Worm (Caenorhabditis elegans): ENCODE results near the gene F39E9.14.

Gene F39E9.14

ce11 chrII:3259254-3259653 lies 31.2 kb downstream of the F39E9.14 start, which contains the start of gene gcy-19:
TSS of gene gcy-19 (minus strand) at chrII:3259354.
- TF ChIP-seq nhr-76 (tag; optimal IDR thresholded peaks at IDR 0.05) (no peak), elt-3 (tag; optimal IDR thresholded peaks at IDR 0.05) (no peak), ceh-83 (GFP tag; optimal IDR thresholded peaks at IDR 0.05) (no peak), elt-1 (tag; optimal IDR thresholded peaks at IDR 0.05; ENCODE audit: borderline replicate concordance, insufficient read depth) (no peak), unc-39 (tag; optimal IDR thresholded peaks at IDR 0.05) (no peak)

- TF ChIP-seq drap-1 (GFP tag; optimal IDR thresholded peaks at IDR 0.05) (no peak), M03D4.4 (tag; optimal IDR thresholded peaks at IDR 0.05) (no peak), blmp-1 (tag; optimal IDR thresholded peaks at IDR 0.05) (no peak), ceh-39 (tag; optimal IDR thresholded peaks at IDR 0.05) (no peak), ceh-43 (GFP tag; optimal IDR thresholded peaks at IDR 0.05) (no peak), ceh-83 (GFP tag; optimal IDR thresholded peaks at IDR 0.05) (no peak), sem-2 (GFP tag; optimal IDR thresholded peaks at IDR 0.05) (no peak), lin-32 (GFP tag; optimal IDR thresholded peaks at IDR 0.05) (no peak), cnd-1 (tag; optimal IDR thresholded peaks at IDR 0.05) (no peak), nhr-237 (tag; optimal IDR thresholded peaks at IDR 0.05) (no peak), ces-1 (GFP tag; optimal IDR thresholded peaks at IDR 0.05) (no peak), unc-62 (GFP tag; optimal IDR thresholded peaks at IDR 0.05) (no peak), hlh-1 (tag; optimal IDR thresholded peaks at IDR 0.05) (no peak), nhr-28 (tag; optimal IDR thresholded peaks at IDR 0.05) (no peak), lsy-2 (tag; optimal IDR thresholded peaks at IDR 0.05) (no peak), nhr-76 (tag; optimal IDR thresholded peaks at IDR 0.05) (no peak), pha-4 (tag; optimal IDR thresholded peaks at IDR 0.05) (no peak), nhr-2 (tag; optimal IDR thresholded peaks at IDR 0.05) (no peak), tbx-8 (GFP tag; optimal IDR thresholded peaks at IDR 0.05) (no peak)
Observed at ce11 chrII:3251782-3252181, 38.7 kb downstream of the F39E9.14 start.

DNA sequence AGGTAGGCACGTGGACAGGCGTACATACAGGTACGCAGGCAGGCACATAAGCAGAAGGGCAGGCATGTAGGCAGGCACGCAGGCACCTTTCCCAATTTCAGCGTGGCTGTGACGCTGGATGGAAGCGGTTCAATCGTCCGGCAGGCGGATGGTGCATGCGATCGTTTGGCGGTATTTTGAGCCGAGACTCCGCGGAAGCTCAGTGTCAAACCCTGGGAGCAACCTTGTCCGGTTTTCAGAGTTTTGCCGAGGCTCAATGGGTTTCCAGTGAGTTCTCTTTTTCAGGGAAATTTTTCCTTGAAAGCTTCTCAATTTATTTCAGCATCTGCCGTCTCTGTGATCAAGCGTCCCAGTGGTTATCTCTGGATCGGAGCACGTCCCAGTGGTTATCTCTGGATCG lies 40.2 kb downstream of the F39E9.14 start:
- no peak for TF ChIP-seq ces-1 (GFP tag; optimal IDR thresholded peaks at IDR 0.05)
- TF ChIP-seq mls-2 (tag; optimal IDR thresholded peaks at IDR 0.05) = no peak
- TF ChIP-seq nhr-28 (tag; optimal IDR thresholded peaks at IDR 0.05) = no peak
- TF ChIP-seq unc-120 (tag; optimal IDR thresholded peaks at IDR 0.05; ENCODE audit: poor library complexity, severe bottlenecking) = no peak
- TF ChIP-seq cnd-1 (tag; optimal IDR thresholded peaks at IDR 0.05) = no peak
- no peak for TF ChIP-seq nhr-237 (tag; optimal IDR thresholded peaks at IDR 0.05)
- no peak for TF ChIP-seq hlh-1 (tag; optimal IDR thresholded peaks at IDR 0.05)
- TF ChIP-seq sptf-1 (tag; optimal IDR thresholded peaks at IDR 0.05) = no peak
- no peak for TF ChIP-seq nhr-12 (tag; optimal IDR thresholded peaks at IDR 0.05)
- TF ChIP-seq nhr-2 (tag; optimal IDR thresholded peaks at IDR 0.05) = no peak
- no peak for TF ChIP-seq mab-5 (tag; optimal IDR thresholded peaks at IDR 0.05)

DNA sequence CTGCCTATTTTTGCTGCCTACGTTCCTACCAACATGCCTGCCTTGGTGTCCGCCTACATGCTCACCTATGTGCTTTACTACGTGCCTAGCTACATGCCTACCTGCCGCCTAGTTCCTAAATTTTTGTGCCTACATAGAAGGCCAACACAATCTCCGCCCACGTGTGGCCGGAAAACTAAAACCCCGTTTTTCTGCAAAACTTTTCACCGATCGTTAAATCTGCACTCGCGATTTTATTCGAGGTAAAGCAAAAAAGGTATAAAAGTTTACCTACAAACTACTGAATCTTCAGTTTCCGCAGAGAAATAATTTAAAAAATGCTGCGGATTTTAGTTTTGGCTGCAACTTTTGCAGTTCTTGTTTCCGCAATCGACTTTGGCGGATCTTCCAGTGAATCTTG lies 41.0 kb downstream of the F39E9.14 start, which contains the start of gene clec-124:
TSS of gene clec-124 (plus strand) at position 301 of the 400 bp plus-strand sequence.
- no peak for TF ChIP-seq hlh-1 (tag; optimal IDR thresholded peaks at IDR 0.05)
- TF ChIP-seq sem-2 (GFP tag; optimal IDR thresholded peaks at IDR 0.05) = no peak
- TF ChIP-seq nhr-76 (tag; optimal IDR thresholded peaks at IDR 0.05) = no peak
- TF ChIP-seq bed-3 (GFP tag; optimal IDR thresholded peaks at IDR 0.05) = no peak
- TF ChIP-seq lsy-2 (tag; optimal IDR thresholded peaks at IDR 0.05) = no peak
- no peak for TF ChIP-seq elt-3 (tag; optimal IDR thresholded peaks at IDR 0.05)

DNA sequence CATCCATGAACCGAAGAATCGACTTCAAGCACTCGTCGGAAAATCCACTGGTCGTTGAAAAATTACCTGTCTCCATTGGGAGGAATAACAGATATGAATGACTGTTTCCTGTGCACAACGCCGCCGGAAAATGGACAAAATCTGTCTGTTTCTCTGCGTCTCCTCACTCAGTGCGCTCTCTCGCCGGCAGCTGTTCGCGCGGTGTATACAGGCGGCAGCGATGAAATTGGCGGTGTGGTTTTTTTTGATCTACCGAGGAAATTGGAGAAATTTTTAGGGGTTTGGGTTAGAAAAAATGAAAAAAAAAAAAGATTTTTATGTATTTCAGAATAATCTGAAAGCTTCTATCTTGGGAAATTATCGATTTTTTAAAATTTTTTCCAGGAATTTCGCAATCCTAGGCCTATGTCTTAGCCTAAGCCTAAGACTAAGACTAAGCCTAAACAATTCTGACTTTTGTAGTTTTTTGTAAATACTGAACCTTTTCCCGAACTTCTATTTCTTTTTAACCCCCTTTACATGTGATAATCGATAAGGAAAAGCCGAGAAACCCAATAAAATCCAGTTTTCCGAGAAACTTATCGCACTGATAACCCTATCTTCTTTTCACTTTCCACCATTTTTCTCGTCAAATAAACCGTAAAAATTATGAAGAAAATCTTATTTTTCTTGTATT lies 42.3 kb downstream of the F39E9.14 start, which contains the start of the genes fbxc-50 and C17F4.2:
TSS of gene fbxc-50 (minus strand) at position 81 of the 676 bp plus-strand sequence.
TSS of gene C17F4.2 (plus strand) at position 626 of the 676 bp plus-strand sequence.
- TF ChIP-seq hlh-1 (tag; optimal IDR thresholded peaks at IDR 0.05) (peak; percentile 35), unc-39 (tag; optimal IDR thresholded peaks at IDR 0.05) (no peak)

ce11 chrII:3247556-3247955 lies 42.9 kb downstream of the F39E9.14 start:
- TF ChIP-seq ces-1 (GFP tag; optimal IDR thresholded peaks at IDR 0.05) (no peak), bed-3 (GFP tag; optimal IDR thresholded peaks at IDR 0.05) (no peak), nhr-237 (tag; optimal IDR thresholded peaks at IDR 0.05) (no peak)

All from whole organism, mixed stage, embryonic.